Fruit fly (Drosophila melanogaster): ENCODE measurements around the gene CG11663.

CG11663 gene

DNA sequence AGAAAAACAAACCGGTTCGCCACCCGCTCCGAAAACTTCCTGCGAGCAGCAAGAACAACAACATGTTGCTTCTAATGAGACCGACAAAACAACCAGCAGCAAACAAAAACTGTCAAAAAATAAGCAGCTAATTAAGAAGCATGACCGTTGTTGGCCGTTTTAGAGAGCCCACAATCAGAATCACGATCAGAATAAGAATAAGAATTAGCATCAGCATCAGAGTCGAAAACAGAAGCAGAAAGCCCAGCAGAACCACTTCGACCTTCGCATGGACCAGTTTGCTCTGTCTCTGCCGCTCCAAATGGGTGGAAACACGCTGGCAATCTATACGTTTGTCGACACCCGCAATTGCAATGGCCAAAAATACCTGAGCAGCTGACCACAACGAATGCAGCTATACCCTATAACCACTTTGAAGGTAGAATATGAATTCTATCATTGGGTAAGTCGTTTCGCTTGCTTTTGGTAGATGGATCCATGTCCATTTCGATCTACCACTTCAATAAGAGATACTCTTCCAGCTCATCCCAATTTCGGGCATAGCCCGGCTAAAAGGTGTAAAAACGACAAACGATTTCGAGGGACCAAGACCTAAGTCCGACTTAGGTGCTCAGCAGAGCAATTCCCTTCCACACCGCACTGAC lies 5.2 kb downstream of the CG11663 start:
- TF ChIP-seq Vsx1 (GFP tag; optimal IDR thresholded peaks at IDR 0.05) (peak; percentile 57), Doc3 (GFP tag; IDR thresholded peaks at IDR 0.05; ENCODE audit: partially characterized antibody) (no peak), Hr51 (GFP tag; optimal IDR thresholded peaks at IDR 0.05) (no peak), Mes4 (GFP tag; optimal IDR thresholded peaks at IDR 0.05) (no peak), odd (GFP tag; optimal IDR thresholded peaks at IDR 0.05) (no peak), CG8089 (GFP tag; optimal IDR thresholded peaks at IDR 0.05) (no peak), D19A (tag; optimal IDR thresholded peaks at IDR 0.05) (peak; percentile 55), CG33213 (GFP tag; optimal IDR thresholded peaks at IDR 0.05) (no peak), sob (GFP tag; IDR thresholded peaks at IDR 0.05) (no peak), CG12219 (GFP tag; optimal IDR thresholded peaks at IDR 0.05) (no peak), Drgx (GFP tag; IDR thresholded peaks at IDR 0.05) (0 out of 2 replicates have a peak, but pooled peaks have one; percentile 21), nau (GFP tag; optimal IDR thresholded peaks at IDR 0.05) (no peak), Mad (GFP tag; optimal IDR thresholded peaks at IDR 0.05) (no peak), vnd (GFP tag; IDR thresholded peaks at IDR 0.05; ENCODE audit: partially characterized antibody) (no peak), nmo (GFP tag; optimal IDR thresholded peaks at IDR 0.05) (no peak), CG8765 (GFP tag; IDR thresholded peaks at IDR 0.05) (no peak), CG12236 (GFP tag; optimal IDR thresholded peaks at IDR 0.05) (no peak), Hmx (GFP tag; optimal IDR thresholded peaks at IDR 0.05) (no peak), Nf-YC (tag; optimal IDR thresholded peaks at IDR 0.05) (no peak), CG2712 (tag; optimal IDR thresholded peaks at IDR 0.05) (no peak), CG11695 (GFP tag; IDR thresholded peaks at IDR 0.05) (no peak), luna (GFP tag; optimal IDR thresholded peaks at IDR 0.05) (no peak), Aef1 (GFP tag; IDR thresholded peaks at IDR 0.05) (no peak), fd96Cb (tag; optimal IDR thresholded peaks at IDR 0.05) (no peak), salm (tag; optimal IDR thresholded peaks at IDR 0.05) (no peak), her (GFP tag; optimal IDR thresholded peaks at IDR 0.05) (no peak), CG14965 (GFP tag; optimal IDR thresholded peaks at IDR 0.05; ENCODE audit: borderline replicate concordance) (no peak), CG4820 (GFP tag; optimal IDR thresholded peaks at IDR 0.05) (no peak), nerfin-1 (tag; optimal IDR thresholded peaks at IDR 0.05) (no peak), Usf (GFP tag; optimal IDR thresholded peaks at IDR 0.05) (no peak), slbo (GFP tag; IDR thresholded peaks at IDR 0.05) (no peak), ase (GFP tag; IDR thresholded peaks at IDR 0.05) (no peak), CG11093 (GFP tag; IDR thresholded peaks at IDR 0.05) (no peak), chinmo (GFP tag; IDR thresholded peaks at IDR 0.05; ENCODE audit: partially characterized antibody) (0 out of 4 replicates have a peak, but pooled peaks have one; percentile 74), abd-A (tag; optimal IDR thresholded peaks at IDR 0.05) (peak; percentile 15), CG12769 (tag; optimal IDR thresholded peaks at IDR 0.05) (peak; percentile 11), danr (GFP tag; IDR thresholded peaks at IDR 0.05) (no peak)

DNA sequence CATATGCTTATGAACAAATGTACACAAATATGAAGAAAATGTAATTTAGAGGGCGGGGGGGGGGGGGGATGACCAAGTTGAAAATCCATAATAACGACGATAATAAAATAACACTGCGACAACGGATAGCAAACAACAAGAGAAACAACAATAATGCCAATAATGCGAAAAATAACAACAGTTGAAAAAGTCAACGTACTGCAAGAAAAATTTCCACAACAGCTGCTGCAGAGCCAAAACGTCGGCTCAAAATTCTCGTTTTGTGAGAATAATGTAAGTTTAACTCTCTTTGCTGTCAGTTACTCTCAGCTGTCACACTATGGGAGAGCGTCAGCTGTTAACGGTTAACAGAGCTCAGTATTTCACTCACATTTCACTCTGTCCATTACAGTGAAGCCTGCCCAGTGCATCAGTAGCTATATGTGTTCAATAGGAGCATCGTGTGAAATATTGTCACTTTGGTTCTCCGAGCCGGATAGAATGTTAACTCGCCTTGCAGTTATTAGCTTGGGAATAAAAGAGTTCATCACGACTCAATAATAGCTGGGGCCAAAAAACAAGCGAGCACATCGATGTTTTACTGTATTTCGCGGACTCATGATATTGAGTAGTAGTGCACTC lies 6.6 kb downstream of the CG11663 start:
- peak; percentile 53 for TF ChIP-seq wek (GFP tag; optimal IDR thresholded peaks at IDR 0.05)
- no peak for TF ChIP-seq Stat92E (GFP tag; optimal IDR thresholded peaks at IDR 0.05)
- peak; percentile 84 for TF ChIP-seq nom (GFP tag; optimal IDR thresholded peaks at IDR 0.05)
- peak; percentile 76 for TF ChIP-seq ranshi (GFP tag; IDR thresholded peaks at IDR 0.05)
- TF ChIP-seq ATbp (GFP tag; optimal IDR thresholded peaks at IDR 0.05), result peak; percentile 77
- peak; percentile 38; the same call in 1 of the 2 replicates for TF ChIP-seq CG17612 (GFP tag; IDR thresholded peaks at IDR 0.05)
- TF ChIP-seq bab2 (GFP tag; optimal IDR thresholded peaks at IDR 0.05), result peak; percentile 76
- no peak for TF ChIP-seq CG42726 (GFP tag; IDR thresholded peaks at IDR 0.05; ENCODE audit: partially characterized antibody)
- no peak for TF ChIP-seq Kr (GFP tag; optimal IDR thresholded peaks at IDR 0.05)
- TF ChIP-seq CG2202 (tag; optimal IDR thresholded peaks at IDR 0.05), result peak; percentile 44
- no peak for TF ChIP-seq CG31388 (GFP tag; optimal IDR thresholded peaks at IDR 0.05)
- TF ChIP-seq dpn (GFP tag; optimal IDR thresholded peaks at IDR 0.05), result peak; percentile 75 to 91
- peak; percentile 85 for TF ChIP-seq Fer1 (GFP tag; optimal IDR thresholded peaks at IDR 0.05)
- no peak for TF ChIP-seq Hr39 (optimal IDR thresholded peaks at IDR 0.05)
